Fruit fly (Drosophila melanogaster) whole organism, prepupa: ENCODE measurements around the gene smp-30.

Experiments used
- Blimp-1 ChIP-seq: fragments of 200-800 bp; sonication (Bioruptor generic); optimal IDR thresholded peaks from 3 replicates; lab custom pipeline; 2017; ENCODE audit warnings: missing biosample characterization, missing genetic modification characterization, mild to moderate bottlenecking, moderate library complexity, missing genetic modification reagents
- CG10669 ChIP-seq: fragments of 200-800 bp; sonication (Bioruptor generic); optimal IDR thresholded peaks from 3 replicates; lab custom pipeline; 2018; ENCODE audit warnings: missing biosample characterization, mild to moderate bottlenecking, missing genetic modification characterization, moderate library complexity
- CG11294 ChIP-seq: fragments of 200-800 bp; sonication (Bioruptor generic); IDR thresholded peaks from 2 replicates; pipeline ENCODE4 v1.3.6; 2022; ENCODE audit warnings: missing biosample characterization, missing genetic modification characterization
- CG11762 ChIP-seq: fragments of 200-800 bp; sonication (Bioruptor generic); optimal IDR thresholded peaks from 3 replicates; lab custom pipeline; 2016; ENCODE audit warnings: missing biosample characterization, missing genetic modification characterization; ENCODE audit not compliant: insufficient read depth
- CG11902 ChIP-seq: fragments of 200-800 bp; sonication (Bioruptor generic); optimal IDR thresholded peaks from 3 replicates; lab custom pipeline; 2016; ENCODE audit warnings: missing biosample characterization, missing genetic modification characterization
- CG15336 ChIP-seq: fragments of 200-800 bp; sonication (Bioruptor generic); IDR thresholded peaks from 2 replicates; pipeline ENCODE4 v1.3.6; 2022; ENCODE audit warnings: missing biosample characterization, missing genetic modification characterization
- CG3032 ChIP-seq: fragments of 200-800 bp; optimal IDR thresholded peaks from 2 replicates; lab custom pipeline; 2019; ENCODE audit warnings: missing biosample characterization, mild to moderate bottlenecking, missing genetic modification characterization, moderate library complexity
- CG31627 ChIP-seq: fragments of 200-800 bp; sonication (Bioruptor generic); optimal IDR thresholded peaks from 3 replicates; lab custom pipeline; 2016; ENCODE audit warnings: missing biosample characterization, missing genetic modification characterization
- CG34406 ChIP-seq: fragments of 200-800 bp; sonication (Bioruptor generic); optimal IDR thresholded peaks from 3 replicates; lab custom pipeline; 2016; ENCODE audit warnings: missing biosample characterization, missing genetic modification characterization
- CG3919 ChIP-seq: fragments of 200-800 bp; sonication (Bioruptor generic); optimal IDR thresholded peaks from 3 replicates; lab custom pipeline; 2016; ENCODE audit warnings: missing biosample characterization, missing genetic modification characterization
- CG4318 ChIP-seq: fragments of 200-800 bp; sonication (Bioruptor generic); optimal IDR thresholded peaks from 3 replicates; lab custom pipeline; 2017; ENCODE audit warnings: missing biosample characterization, mild to moderate bottlenecking, missing genetic modification characterization
- CG6792 ChIP-seq: fragments of 200-800 bp; sonication (Bioruptor generic); optimal IDR thresholded peaks from 3 replicates; lab custom pipeline; 2016; ENCODE audit warnings: missing biosample characterization, missing genetic modification characterization
- CG6808 ChIP-seq: fragments of 200-800 bp; sonication (Bioruptor generic); optimal IDR thresholded peaks from 3 replicates; lab custom pipeline; 2017; ENCODE audit warnings: missing biosample characterization, missing genetic modification characterization, mild to moderate bottlenecking, moderate library complexity, missing genetic modification reagents
- CG6854 ChIP-seq: fragments of 200-800 bp; sonication (Bioruptor generic); optimal IDR thresholded peaks from 2 replicates; lab custom pipeline; 2017; ENCODE audit warnings: missing biosample characterization, mild to moderate bottlenecking, missing genetic modification characterization
- CG7368 ChIP-seq: fragments of 200-800 bp; sonication (Bioruptor generic); optimal IDR thresholded peaks from 3 replicates; lab custom pipeline; 2016; ENCODE audit warnings: missing biosample characterization, missing genetic modification characterization
- CG8119 ChIP-seq: fragments of 200-800 bp; sonication (Bioruptor generic); IDR thresholded peaks from 3 replicates; pipeline ENCODE4 v1.3.6; 2022; ENCODE audit warnings: missing biosample characterization, missing genetic modification characterization
- CG8319 ChIP-seq: fragments of 200-800 bp; sonication (Bioruptor generic); optimal IDR thresholded peaks from 3 replicates; lab custom pipeline; 2016; ENCODE audit warnings: missing biosample characterization, missing genetic modification characterization
- CG8632 ChIP-seq: fragments of 200-800 bp; sonication (Bioruptor generic); optimal IDR thresholded peaks from 3 replicates; lab custom pipeline; 2016; ENCODE audit warnings: missing biosample characterization, missing genetic modification characterization
- CG9139 ChIP-seq: fragments of 200-800 bp; sonication (Bioruptor generic); optimal IDR thresholded peaks from 3 replicates; lab custom pipeline; 2017; ENCODE audit warnings: missing biosample characterization, mild to moderate bottlenecking, missing genetic modification characterization
- Eip75B ChIP-seq: fragments of 200-800 bp; sonication (Bioruptor generic); optimal IDR thresholded peaks from 3 replicates; lab custom pipeline; 2016; ENCODE audit warnings: missing biosample characterization, missing genetic modification characterization
- Eip78C ChIP-seq: fragments of 200-800 bp; sonication (Bioruptor generic); peaks from one replicate; lab custom pipeline; 2016; ENCODE audit warnings: missing biosample characterization, missing genetic modification characterization
- Ets21C ChIP-seq: fragments of 200-800 bp; sonication (Bioruptor generic); optimal IDR thresholded peaks from 3 replicates; lab custom pipeline; 2016; ENCODE audit warnings: missing biosample characterization, missing genetic modification characterization
- Ets96B ChIP-seq: fragments of 200-800 bp; optimal IDR thresholded peaks from 2 replicates; lab custom pipeline; 2019; ENCODE audit warnings: missing biosample characterization, mild to moderate bottlenecking, missing genetic modification characterization, moderate library complexity
- Gug ChIP-seq: fragments of 200-800 bp; sonication (Bioruptor generic); IDR thresholded peaks from 2 replicates; pipeline ENCODE4 v1.3.6; 2022; ENCODE audit warnings: missing biosample characterization, missing genetic modification characterization
- Hr4 ChIP-seq: fragments of 200-800 bp; sonication (Bioruptor generic); optimal IDR thresholded peaks from 3 replicates; lab custom pipeline; 2016; ENCODE audit warnings: missing biosample characterization, missing genetic modification characterization
- Lpt ChIP-seq: fragments of 200-800 bp; sonication (Bioruptor generic); optimal IDR thresholded peaks from 3 replicates; lab custom pipeline; 2016; ENCODE audit warnings: missing biosample characterization, missing genetic modification characterization
- Met ChIP-seq: fragments of 200-800 bp; sonication (Bioruptor generic); optimal IDR thresholded peaks from 3 replicates; lab custom pipeline; 2016; ENCODE audit warnings: missing biosample characterization, missing genetic modification characterization
- OdsH ChIP-seq: fragments of 200-800 bp; sonication (Bioruptor generic); optimal IDR thresholded peaks from 3 replicates; lab custom pipeline; 2016; ENCODE audit warnings: missing biosample characterization, missing genetic modification characterization
- Smox ChIP-seq: fragments of 200-800 bp; sonication (Bioruptor generic); optimal IDR thresholded peaks from 3 replicates; lab custom pipeline; 2016; ENCODE audit warnings: missing biosample characterization, missing genetic modification characterization
- Sox102F ChIP-seq: fragments of 200-800 bp; sonication (Bioruptor generic); optimal IDR thresholded peaks from 2 replicates; lab custom pipeline; 2016; ENCODE audit warnings: missing biosample characterization, mild to moderate bottlenecking, missing genetic modification characterization
- Sox14 ChIP-seq: fragments of 200-800 bp; sonication (Bioruptor generic); optimal IDR thresholded peaks from 3 replicates; lab custom pipeline; 2016; ENCODE audit warnings: missing biosample characterization, missing genetic modification characterization
- achi ChIP-seq: fragments of 200-800 bp; sonication (Bioruptor generic); optimal IDR thresholded peaks from 3 replicates; lab custom pipeline; 2016; ENCODE audit warnings: missing biosample characterization, missing genetic modification characterization
- acj6 ChIP-seq: fragments of 200-800 bp; sonication (Bioruptor generic); optimal IDR thresholded peaks from 3 replicates; lab custom pipeline; 2016; ENCODE audit warnings: missing biosample characterization, missing genetic modification characterization
- dac ChIP-seq: fragments of 200-800 bp; sonication (Bioruptor generic); optimal IDR thresholded peaks from 2 replicates; lab custom pipeline; 2017; ENCODE audit warnings: missing biosample characterization, mild to moderate bottlenecking, missing genetic modification characterization
- dsx ChIP-seq: fragments of 200-800 bp; optimal IDR thresholded peaks from 3 replicates; lab custom pipeline; 2019; ENCODE audit warnings: missing biosample characterization, mild to moderate bottlenecking, missing genetic modification characterization, moderate library complexity; ENCODE audit not compliant: poor library complexity, severe bottlenecking
- eg ChIP-seq: fragments of 200-800 bp; sonication (Bioruptor generic); IDR thresholded peaks from 3 replicates; pipeline ENCODE4 v1.3.6; 2022; ENCODE audit warnings: missing biosample characterization, missing genetic modification characterization
- esn ChIP-seq: fragments of 200-800 bp; sonication (Bioruptor generic); optimal IDR thresholded peaks from 2 replicates; lab custom pipeline; 2016; ENCODE audit warnings: missing biosample characterization, mild to moderate bottlenecking, missing genetic modification characterization, moderate library complexity
- fd59A ChIP-seq: fragments of 200-800 bp; sonication (Bioruptor generic); optimal IDR thresholded peaks from 2 replicates; lab custom pipeline; 2017; ENCODE audit warnings: missing biosample characterization, mild to moderate bottlenecking, missing genetic modification characterization, missing genetic modification reagents
- fkh ChIP-seq: fragments of 200-800 bp; sonication (Bioruptor generic); optimal IDR thresholded peaks from 3 replicates; lab custom pipeline; 2017; ENCODE audit warnings: missing biosample characterization, mild to moderate bottlenecking, missing genetic modification characterization, moderate library complexity
- lz ChIP-seq: fragments of 200-800 bp; sonication (Bioruptor generic); optimal IDR thresholded peaks from 3 replicates; lab custom pipeline; 2016; ENCODE audit warnings: missing biosample characterization, missing genetic modification characterization
- net ChIP-seq: fragments of 200-800 bp; sonication (Bioruptor generic); optimal IDR thresholded peaks from 3 replicates; lab custom pipeline; 2016; ENCODE audit warnings: missing biosample characterization, missing genetic modification characterization
- pdm3 ChIP-seq: fragments of 200-800 bp; sonication (Bioruptor generic); optimal IDR thresholded peaks from 3 replicates; lab custom pipeline; 2016; ENCODE audit warnings: missing biosample characterization, missing genetic modification characterization
- salr ChIP-seq, 2 experiments: fragments of 200-800 bp; sonication (Bioruptor generic); optimal IDR thresholded peaks; 3 replicates each; lab custom pipeline; 2016 to 2018; ENCODE audit warnings: missing biosample characterization in 2 of 2, missing genetic modification characterization in 2 of 2, mild to moderate bottlenecking in 1 of 2
- svp ChIP-seq: fragments of 200-800 bp; sonication (Bioruptor generic); peaks from one replicate; lab custom pipeline; 2016; ENCODE audit warnings: missing biosample characterization, missing genetic modification characterization
- topi ChIP-seq: fragments of 200-800 bp; sonication (Bioruptor generic); optimal IDR thresholded peaks from 3 replicates; lab custom pipeline; 2016; ENCODE audit warnings: missing biosample characterization, missing genetic modification characterization
- vri ChIP-seq: fragments of 200-800 bp; sonication (Bioruptor generic); optimal IDR thresholded peaks from 3 replicates; lab custom pipeline; 2016; ENCODE audit warnings: missing biosample characterization, mild to moderate bottlenecking, missing genetic modification characterization

Gene smp-30

dm6 chr3R:14716188-14717075 is 34.6 kb downstream of the smp-30 start (continued):
- TF ChIP-seq Blimp-1 (GFP tag; lab: Kevin White, UChicago) (no peak), CG8119 (GFP tag; lab: Robert Waterston, UW) (peak; percentile 48; the same call in 1 of the 3 replicates), vri (GFP tag; lab: Kevin White, UChicago) (peak; percentile 24), OdsH (peak; percentile 20), CG34406 (GFP tag; lab: Kevin White, UChicago) (peak; percentile 41), Ets96B (tag; lab: Kevin White, UChicago) (peak; percentile 58), CG6792 (GFP tag; lab: Kevin White, UChicago) (peak; percentile 22), lz (peak; percentile 26), Lpt (GFP tag; lab: Kevin White, UChicago) (no peak), topi (peak; percentile 42)

dm6 chr3R:14714904-14715588 is 36.0 kb downstream of the smp-30 start:
- TF ChIP-seq net (GFP tag; lab: Kevin White, UChicago): peak; percentile 94
- peak; percentile 99 for TF ChIP-seq Hr4
- TF ChIP-seq Gug: peak; percentile 96
- peak; percentile 67 for TF ChIP-seq CG34406 (GFP tag; lab: Kevin White, UChicago)
- TF ChIP-seq CG6808: peak; percentile 80
- TF ChIP-seq svp (GFP tag; lab: Kevin White, UChicago): peak; percentile 48
- peak; percentile 90 for TF ChIP-seq acj6 (GFP tag; lab: Kevin White, UChicago)
- TF ChIP-seq esn: peak; percentile 64
- peak; percentile 94 for TF ChIP-seq Lpt (GFP tag; lab: Kevin White, UChicago)
- TF ChIP-seq CG6854 (GFP tag; lab: Kevin White, UChicago): no peak
- peak; percentile 93 for TF ChIP-seq achi
- TF ChIP-seq vri (GFP tag; lab: Kevin White, UChicago): peak; percentile 25
- TF ChIP-seq CG10669: peak; percentile 83
- peak; percentile 94 for TF ChIP-seq pdm3 (GFP tag; lab: Kevin White, UChicago)
- TF ChIP-seq CG3032: peak; percentile 93
- TF ChIP-seq Smox (GFP tag; lab: Kevin White, UChicago): peak; percentile 40
- TF ChIP-seq CG11762 (GFP tag; lab: Kevin White, UChicago): peak; percentile 87
- TF ChIP-seq CG11902 (GFP tag; lab: Kevin White, UChicago): peak; percentile 24
- TF ChIP-seq CG4318 (GFP tag; lab: Kevin White, UChicago): peak; percentile 95
- peak; percentile 93 for TF ChIP-seq Sox14 (GFP tag; lab: Kevin White, UChicago)
- TF ChIP-seq CG15336 (GFP tag; lab: Robert Waterston, UW): peak; percentile 99
- TF ChIP-seq dac (GFP tag; lab: Kevin White, UChicago): peak; percentile 95
- peak; percentile 32 for TF ChIP-seq Ets21C (GFP tag; lab: Kevin White, UChicago)
- TF ChIP-seq CG11294 (GFP tag; lab: Robert Waterston, UW): peak; percentile 96
- TF ChIP-seq CG9139 (GFP tag; lab: Kevin White, UChicago): peak; percentile 66
- TF ChIP-seq CG3919: peak; percentile 91
- peak; percentile 52 for TF ChIP-seq CG8319 (GFP tag; lab: Kevin White, UChicago)
- TF ChIP-seq topi: peak; percentile 68
- TF ChIP-seq fkh (GFP tag; lab: Kevin White, UChicago): no peak
- peak; percentile 36 for TF ChIP-seq Sox102F (GFP tag; lab: Kevin White, UChicago)
- peak; percentile 83 to 96 for TF ChIP-seq salr (GFP tag; optimal IDR thresholded peaks at IDR 0.05; lab: Kevin White, UChicago)
- TF ChIP-seq Blimp-1 (GFP tag; lab: Kevin White, UChicago): no peak
- TF ChIP-seq dsx (GFP tag; lab: Kevin White, UChicago): peak; percentile 87
- peak; percentile 59 for TF ChIP-seq CG7368 (GFP tag; lab: Kevin White, UChicago)
- peak; percentile 98 for TF ChIP-seq Eip78C (GFP tag; lab: Kevin White, UChicago)
- TF ChIP-seq eg (GFP tag; lab: Robert Waterston, UW): peak; percentile 99
- peak; percentile 68 for TF ChIP-seq CG8632 (GFP tag; lab: Kevin White, UChicago)
- peak; percentile 99 for TF ChIP-seq CG8119 (GFP tag; lab: Robert Waterston, UW)
- peak; percentile 54 for TF ChIP-seq CG31627 (GFP tag; lab: Kevin White, UChicago)
- peak; percentile 90 for TF ChIP-seq fd59A
- peak; percentile 67 for TF ChIP-seq Met (GFP tag; lab: Kevin White, UChicago)
- peak; percentile 88 for TF ChIP-seq Eip75B (GFP tag; lab: Kevin White, UChicago)
